Worm (Caenorhabditis elegans): ENCODE data around the gene srx-31.

ce11 chrV:801555-802060 lies 21.2 kb downstream of the srx-31 start:
- TF ChIP-seq sma-3 (GFP tag; optimal IDR thresholded peaks at IDR 0.05) (no peak), nhr-23 (tag; optimal IDR thresholded peaks at IDR 0.05) (no peak)
